Fruit fly (Drosophila melanogaster) whole organism, prepupa: Measurements from ENCODE around the gene Pif1B.

Experiments
- CG10631 ChIP-seq: fragments of 200-800 bp; sonication (Bioruptor generic); optimal IDR thresholded peaks from 2 replicates; lab custom pipeline; 2016; ENCODE audit warnings: missing biosample characterization, missing genetic modification characterization
- CG11294 ChIP-seq: fragments of 200-800 bp; sonication (Bioruptor generic); IDR thresholded peaks from 2 replicates; pipeline ENCODE4 v1.3.6; 2022; ENCODE audit warnings: missing biosample characterization, missing genetic modification characterization
- CG11762 ChIP-seq: fragments of 200-800 bp; sonication (Bioruptor generic); optimal IDR thresholded peaks from 3 replicates; lab custom pipeline; 2016; ENCODE audit warnings: missing biosample characterization, missing genetic modification characterization; ENCODE audit not compliant: insufficient read depth
- CG11902 ChIP-seq: fragments of 200-800 bp; sonication (Bioruptor generic); optimal IDR thresholded peaks from 3 replicates; lab custom pipeline; 2016; ENCODE audit warnings: missing biosample characterization, missing genetic modification characterization
- CG1621 ChIP-seq: fragments of 200-800 bp; sonication (Bioruptor generic); optimal IDR thresholded peaks from 3 replicates; lab custom pipeline; 2018; ENCODE audit warnings: missing biosample characterization, mild to moderate bottlenecking, missing genetic modification characterization
- CG3032 ChIP-seq: fragments of 200-800 bp; optimal IDR thresholded peaks from 2 replicates; lab custom pipeline; 2019; ENCODE audit warnings: missing biosample characterization, mild to moderate bottlenecking, missing genetic modification characterization, moderate library complexity
- CG31627 ChIP-seq: fragments of 200-800 bp; sonication (Bioruptor generic); optimal IDR thresholded peaks from 3 replicates; lab custom pipeline; 2016; ENCODE audit warnings: missing biosample characterization, missing genetic modification characterization
- CG32006 ChIP-seq: fragments of 200-800 bp; sonication (Bioruptor generic); optimal IDR thresholded peaks from 3 replicates; lab custom pipeline; 2017; ENCODE audit warnings: missing biosample characterization, mild to moderate bottlenecking, missing genetic modification characterization
- CG3919 ChIP-seq: fragments of 200-800 bp; sonication (Bioruptor generic); optimal IDR thresholded peaks from 3 replicates; lab custom pipeline; 2016; ENCODE audit warnings: missing biosample characterization, missing genetic modification characterization
- CG6163 ChIP-seq: fragments of 200-800 bp; sonication (Bioruptor generic); IDR thresholded peaks from 3 replicates; pipeline ENCODE4 v1.3.6; 2022; ENCODE audit warnings: missing biosample characterization, missing genetic modification characterization
- CG6276 ChIP-seq: fragments of 200-800 bp; sonication (Bioruptor generic); optimal IDR thresholded peaks from 2 replicates; lab custom pipeline; 2017; ENCODE audit warnings: missing biosample characterization, mild to moderate bottlenecking, missing genetic modification characterization
- CG6792 ChIP-seq: fragments of 200-800 bp; sonication (Bioruptor generic); optimal IDR thresholded peaks from 3 replicates; lab custom pipeline; 2016; ENCODE audit warnings: missing biosample characterization, missing genetic modification characterization
- CG6808 ChIP-seq: fragments of 200-800 bp; sonication (Bioruptor generic); optimal IDR thresholded peaks from 3 replicates; lab custom pipeline; 2017; ENCODE audit warnings: missing biosample characterization, missing genetic modification characterization, mild to moderate bottlenecking, moderate library complexity, missing genetic modification reagents
- CG6854 ChIP-seq: fragments of 200-800 bp; sonication (Bioruptor generic); optimal IDR thresholded peaks from 2 replicates; lab custom pipeline; 2017; ENCODE audit warnings: missing biosample characterization, mild to moderate bottlenecking, missing genetic modification characterization
- CG7368 ChIP-seq: fragments of 200-800 bp; sonication (Bioruptor generic); optimal IDR thresholded peaks from 3 replicates; lab custom pipeline; 2016; ENCODE audit warnings: missing biosample characterization, missing genetic modification characterization
- CG8119 ChIP-seq: fragments of 200-800 bp; sonication (Bioruptor generic); IDR thresholded peaks from 3 replicates; pipeline ENCODE4 v1.3.6; 2022; ENCODE audit warnings: missing biosample characterization, missing genetic modification characterization
- CG9139 ChIP-seq: fragments of 200-800 bp; sonication (Bioruptor generic); optimal IDR thresholded peaks from 3 replicates; lab custom pipeline; 2017; ENCODE audit warnings: missing biosample characterization, mild to moderate bottlenecking, missing genetic modification characterization
- Eip78C ChIP-seq: fragments of 200-800 bp; sonication (Bioruptor generic); peaks from one replicate; lab custom pipeline; 2016; ENCODE audit warnings: missing biosample characterization, missing genetic modification characterization
- Eip93F ChIP-seq: fragments of 200-800 bp; sonication (Bioruptor generic); optimal IDR thresholded peaks from 2 replicates; lab custom pipeline; 2016; ENCODE audit warnings: missing biosample characterization, mild to moderate bottlenecking, missing genetic modification characterization
- Ets21C ChIP-seq: fragments of 200-800 bp; sonication (Bioruptor generic); optimal IDR thresholded peaks from 3 replicates; lab custom pipeline; 2016; ENCODE audit warnings: missing biosample characterization, missing genetic modification characterization
- Ets96B ChIP-seq: fragments of 200-800 bp; optimal IDR thresholded peaks from 2 replicates; lab custom pipeline; 2019; ENCODE audit warnings: missing biosample characterization, mild to moderate bottlenecking, missing genetic modification characterization, moderate library complexity
- Gug ChIP-seq: fragments of 200-800 bp; sonication (Bioruptor generic); IDR thresholded peaks from 2 replicates; pipeline ENCODE4 v1.3.6; 2022; ENCODE audit warnings: missing biosample characterization, missing genetic modification characterization
- Hr38 ChIP-seq: sonication (Bioruptor generic); optimal IDR thresholded peaks from 2 replicates; lab custom pipeline; 2016; ENCODE audit warnings: missing biosample characterization, missing genetic modification characterization
- Hr39 ChIP-seq: fragments of 200-800 bp; sonication (Bioruptor generic); optimal IDR thresholded peaks from 2 replicates; lab custom pipeline; 2016; ENCODE audit warnings: missing biosample characterization, missing genetic modification characterization
- Lpt ChIP-seq: fragments of 200-800 bp; sonication (Bioruptor generic); optimal IDR thresholded peaks from 3 replicates; lab custom pipeline; 2016; ENCODE audit warnings: missing biosample characterization, missing genetic modification characterization
- OdsH ChIP-seq: fragments of 200-800 bp; sonication (Bioruptor generic); optimal IDR thresholded peaks from 3 replicates; lab custom pipeline; 2016; ENCODE audit warnings: missing biosample characterization, missing genetic modification characterization
- Sox102F ChIP-seq: fragments of 200-800 bp; sonication (Bioruptor generic); optimal IDR thresholded peaks from 2 replicates; lab custom pipeline; 2016; ENCODE audit warnings: missing biosample characterization, mild to moderate bottlenecking, missing genetic modification characterization
- Sox14 ChIP-seq: fragments of 200-800 bp; sonication (Bioruptor generic); optimal IDR thresholded peaks from 3 replicates; lab custom pipeline; 2016; ENCODE audit warnings: missing biosample characterization, missing genetic modification characterization
- Sox15 ChIP-seq: fragments of 200-800 bp; sonication (Bioruptor generic); optimal IDR thresholded peaks from 3 replicates; lab custom pipeline; 2016; ENCODE audit warnings: missing biosample characterization, missing genetic modification characterization
- achi ChIP-seq: fragments of 200-800 bp; sonication (Bioruptor generic); optimal IDR thresholded peaks from 3 replicates; lab custom pipeline; 2016; ENCODE audit warnings: missing biosample characterization, missing genetic modification characterization
- cyc ChIP-seq: fragments of 200-800 bp; sonication (Bioruptor generic); optimal IDR thresholded peaks from 3 replicates; lab custom pipeline; 2016; ENCODE audit warnings: missing biosample characterization, missing genetic modification characterization
- dac ChIP-seq: fragments of 200-800 bp; sonication (Bioruptor generic); optimal IDR thresholded peaks from 2 replicates; lab custom pipeline; 2017; ENCODE audit warnings: missing biosample characterization, mild to moderate bottlenecking, missing genetic modification characterization
- dsx ChIP-seq: fragments of 200-800 bp; optimal IDR thresholded peaks from 3 replicates; lab custom pipeline; 2019; ENCODE audit warnings: missing biosample characterization, mild to moderate bottlenecking, missing genetic modification characterization, moderate library complexity; ENCODE audit not compliant: poor library complexity, severe bottlenecking
- eg ChIP-seq: fragments of 200-800 bp; sonication (Bioruptor generic); IDR thresholded peaks from 3 replicates; pipeline ENCODE4 v1.3.6; 2022; ENCODE audit warnings: missing biosample characterization, missing genetic modification characterization
- esn ChIP-seq: fragments of 200-800 bp; sonication (Bioruptor generic); optimal IDR thresholded peaks from 2 replicates; lab custom pipeline; 2016; ENCODE audit warnings: missing biosample characterization, mild to moderate bottlenecking, missing genetic modification characterization, moderate library complexity
- fd59A ChIP-seq: fragments of 200-800 bp; sonication (Bioruptor generic); optimal IDR thresholded peaks from 2 replicates; lab custom pipeline; 2017; ENCODE audit warnings: missing biosample characterization, mild to moderate bottlenecking, missing genetic modification characterization, missing genetic modification reagents
- pdm3 ChIP-seq: fragments of 200-800 bp; sonication (Bioruptor generic); optimal IDR thresholded peaks from 3 replicates; lab custom pipeline; 2016; ENCODE audit warnings: missing biosample characterization, missing genetic modification characterization
- salr ChIP-seq, 2 experiments: fragments of 200-800 bp; sonication (Bioruptor generic); optimal IDR thresholded peaks; 3 replicates each; lab custom pipeline; 2016 to 2018; ENCODE audit warnings: missing biosample characterization in 2 of 2, missing genetic modification characterization in 2 of 2, mild to moderate bottlenecking in 1 of 2
- spab ChIP-seq: fragments of 200-800 bp; sonication (Bioruptor generic); optimal IDR thresholded peaks from 2 replicates; lab custom pipeline; 2017; ENCODE audit warnings: missing biosample characterization, mild to moderate bottlenecking, missing genetic modification characterization, missing genetic modification reagents
- ss ChIP-seq, 2 experiments: fragments of 200-800 bp; sonication (Bioruptor generic); optimal IDR thresholded peaks; 2 replicates in 1 of 2; 3 replicates in 1 of 2; lab custom pipeline; 2017 to 2018; ENCODE audit warnings: mild to moderate bottlenecking in 2 of 2, missing biosample characterization in 2 of 2, missing genetic modification characterization in 2 of 2, moderate library complexity in 1 of 2
- svp ChIP-seq: fragments of 200-800 bp; sonication (Bioruptor generic); peaks from one replicate; lab custom pipeline; 2016; ENCODE audit warnings: missing biosample characterization, missing genetic modification characterization
- topi ChIP-seq: fragments of 200-800 bp; sonication (Bioruptor generic); optimal IDR thresholded peaks from 3 replicates; lab custom pipeline; 2016; ENCODE audit warnings: missing biosample characterization, missing genetic modification characterization

The Pif1B gene

dm6 chr3R:8812342-8812966 is 11.5 kb upstream of the Pif1B start (continued):
- peak; percentile 72 for TF ChIP-seq topi (GFP tag; lab: Kevin White, UChicago)
- peak; percentile 86 for TF ChIP-seq achi (GFP tag; lab: Kevin White, UChicago)
- TF ChIP-seq Eip93F (GFP tag; lab: Kevin White, UChicago) = no peak
- peak; percentile 97 for TF ChIP-seq Eip78C (GFP tag; lab: Kevin White, UChicago)
- TF ChIP-seq CG11294 (GFP tag; lab: Robert Waterston, UW) = peak; percentile 76; the same call in 1 of the 2 replicates
- TF ChIP-seq CG3919 (GFP tag; lab: Kevin White, UChicago) = peak; percentile 82
- peak; percentile 68 for TF ChIP-seq esn
- TF ChIP-seq ss (GFP tag; optimal IDR thresholded peaks at IDR 0.05; lab: Kevin White, UChicago) = peak; percentile 74 to 80
- TF ChIP-seq CG11762 = peak; percentile 75
- peak; percentile 87 for TF ChIP-seq dac (GFP tag; lab: Kevin White, UChicago)
- peak; percentile 89 for TF ChIP-seq Lpt (GFP tag; lab: Kevin White, UChicago)
- TF ChIP-seq Hr38 (GFP tag; lab: Kevin White, UChicago) = peak; percentile 55
- peak; percentile 79 for TF ChIP-seq CG1621 (tag; lab: Kevin White, UChicago)
- TF ChIP-seq CG8119 = peak; percentile 93
- TF ChIP-seq CG32006 (GFP tag; lab: Kevin White, UChicago) = peak; percentile 93
- TF ChIP-seq CG7368 (GFP tag; lab: Kevin White, UChicago) = peak; percentile 76
- peak; percentile 40 for TF ChIP-seq Sox15 (GFP tag; lab: Kevin White, UChicago)
- peak; percentile 65 for TF ChIP-seq CG6792 (GFP tag; lab: Kevin White, UChicago)
- peak; percentile 54 for TF ChIP-seq CG11902 (GFP tag; lab: Kevin White, UChicago)
- peak; percentile 62 to 80 for TF ChIP-seq salr (GFP tag; optimal IDR thresholded peaks at IDR 0.05; lab: Kevin White, UChicago)
- peak; percentile 82 for TF ChIP-seq Sox14 (GFP tag; lab: Kevin White, UChicago)
- TF ChIP-seq dsx (GFP tag; lab: Kevin White, UChicago) = peak; percentile 72
- TF ChIP-seq CG6808 (GFP tag; lab: Kevin White, UChicago) = peak; percentile 72
- peak; percentile 69 for TF ChIP-seq fd59A (GFP tag; lab: Kevin White, UChicago)
- TF ChIP-seq CG9139 = peak; percentile 25
- peak; percentile 74 for TF ChIP-seq spab (GFP tag; lab: Kevin White, UChicago)
- TF ChIP-seq CG6163 (GFP tag; lab: Robert Waterston, UW) = peak; percentile 93
- no peak for TF ChIP-seq CG6854 (GFP tag; lab: Kevin White, UChicago)
- peak; percentile 15 for TF ChIP-seq Ets21C (GFP tag; lab: Kevin White, UChicago)
- TF ChIP-seq Hr39 = peak; percentile 57
- peak; percentile 58 for TF ChIP-seq Sox102F
- TF ChIP-seq eg (GFP tag; lab: Robert Waterston, UW) = peak; percentile 96
- TF ChIP-seq OdsH (GFP tag; lab: Kevin White, UChicago) = peak; percentile 87
- TF ChIP-seq CG3032 (tag; lab: Kevin White, UChicago) = peak; percentile 71
- peak; percentile 79 for TF ChIP-seq Ets96B
- peak; percentile 80 for TF ChIP-seq CG10631 (GFP tag; lab: Kevin White, UChicago)
- peak; percentile 45 for TF ChIP-seq cyc
- peak; percentile 86 for TF ChIP-seq svp (GFP tag; lab: Kevin White, UChicago)
- TF ChIP-seq Gug (GFP tag; lab: Robert Waterston, UW) = peak; percentile 86
- TF ChIP-seq pdm3 = peak; percentile 88
- TF ChIP-seq CG6276 (GFP tag; lab: Kevin White, UChicago) = peak; percentile 81
- peak; percentile 57 for TF ChIP-seq CG31627 (GFP tag; lab: Kevin White, UChicago)
